Fruit fly (Drosophila melanogaster): ENCODE results near the gene gro.

The gro gene

dm6 chr3R:26021195-26021914 is 20.2 kb upstream of the gro start (continued):
- TF ChIP-seq pdm3 (GFP tag; optimal IDR thresholded peaks at IDR 0.05) (peak; percentile 93), Ets21C (GFP tag; optimal IDR thresholded peaks at IDR 0.05) (peak; percentile 92), Sox14 (GFP tag; optimal IDR thresholded peaks at IDR 0.05) (peak; percentile 92), Sox15 (GFP tag; optimal IDR thresholded peaks at IDR 0.05) (peak; percentile 93), Hr4 (GFP tag; optimal IDR thresholded peaks at IDR 0.05) (peak; percentile 92), CG34406 (GFP tag; optimal IDR thresholded peaks at IDR 0.05) (peak; percentile 94), CG8119 (GFP tag; IDR thresholded peaks at IDR 0.05) (peak; percentile 87), dac (GFP tag; optimal IDR thresholded peaks at IDR 0.05) (peak; percentile 81), CG6792 (GFP tag; optimal IDR thresholded peaks at IDR 0.05) (peak; percentile 94), CG6163 (GFP tag; IDR thresholded peaks at IDR 0.05) (peak; percentile 62; the same call in 2 of the 3 replicates), CG6854 (GFP tag; optimal IDR thresholded peaks at IDR 0.05) (peak; percentile 71), CG15336 (GFP tag; IDR thresholded peaks at IDR 0.05) (peak; percentile 82), Met (GFP tag; optimal IDR thresholded peaks at IDR 0.05) (peak; percentile 95), Ets96B (tag; optimal IDR thresholded peaks at IDR 0.05) (peak; percentile 94), CG3919 (GFP tag; optimal IDR thresholded peaks at IDR 0.05) (peak; percentile 91), CG10669 (GFP tag; optimal IDR thresholded peaks at IDR 0.05) (peak; percentile 93), spab (GFP tag; optimal IDR thresholded peaks at IDR 0.05) (peak; percentile 96), acj6 (GFP tag; optimal IDR thresholded peaks at IDR 0.05) (peak; percentile 92), esn (GFP tag; optimal IDR thresholded peaks at IDR 0.05) (peak; percentile 97), net (GFP tag; optimal IDR thresholded peaks at IDR 0.05) (peak; percentile 94), svp (GFP tag) (peak; percentile 97), cyc (GFP tag; optimal IDR thresholded peaks at IDR 0.05) (peak; percentile 87)

dm6 chr3R:26023252-26023651 is 18.3 kb upstream of the gro start:
- TF ChIP-seq Eip93F (GFP tag; optimal IDR thresholded peaks at IDR 0.05), result no peak
- no peak for TF ChIP-seq Eip78C (GFP tag)
- TF ChIP-seq CG9139 (GFP tag; optimal IDR thresholded peaks at IDR 0.05), result no peak
- TF ChIP-seq fd59A (GFP tag; optimal IDR thresholded peaks at IDR 0.05), result no peak
- TF ChIP-seq net (GFP tag; optimal IDR thresholded peaks at IDR 0.05), result no peak
- no peak for TF ChIP-seq Lpt (GFP tag; optimal IDR thresholded peaks at IDR 0.05)
- no peak for TF ChIP-seq eg (GFP tag; IDR thresholded peaks at IDR 0.05)
- no peak for TF ChIP-seq CG15336 (GFP tag; IDR thresholded peaks at IDR 0.05)
- TF ChIP-seq CG11902 (GFP tag; optimal IDR thresholded peaks at IDR 0.05), result no peak

dm6 chr3R:26024596-26025213 is 16.8 kb upstream of the gro start:
- no peak for TF ChIP-seq topi (GFP tag; optimal IDR thresholded peaks at IDR 0.05)
- no peak for TF ChIP-seq fd85E (GFP tag; optimal IDR thresholded peaks at IDR 0.05)
- TF ChIP-seq vri (GFP tag; optimal IDR thresholded peaks at IDR 0.05), result no peak
- TF ChIP-seq CG6792 (GFP tag; optimal IDR thresholded peaks at IDR 0.05), result no peak
- no peak for TF ChIP-seq dac (GFP tag; optimal IDR thresholded peaks at IDR 0.05)
- no peak for TF ChIP-seq spab (GFP tag; optimal IDR thresholded peaks at IDR 0.05)
- TF ChIP-seq Blimp-1 (GFP tag; optimal IDR thresholded peaks at IDR 0.05), result no peak
- no peak for TF ChIP-seq ss (GFP tag; optimal IDR thresholded peaks at IDR 0.05)
- TF ChIP-seq CG31627 (GFP tag; optimal IDR thresholded peaks at IDR 0.05), result no peak
- no peak for TF ChIP-seq lz (GFP tag; optimal IDR thresholded peaks at IDR 0.05)
- no peak for TF ChIP-seq Eip93F (GFP tag; optimal IDR thresholded peaks at IDR 0.05)
- no peak for TF ChIP-seq esn (GFP tag; optimal IDR thresholded peaks at IDR 0.05)
- no peak for TF ChIP-seq OdsH (GFP tag; optimal IDR thresholded peaks at IDR 0.05)
- TF ChIP-seq Met (GFP tag; optimal IDR thresholded peaks at IDR 0.05), result no peak
